Worm (Caenorhabditis elegans) whole organism, mixed stage, embryonic: Measurements from ENCODE around the gene C25G6.4.

Experiments
- blmp-1 ChIP-seq: fragments of 150-350 bp; optimal IDR thresholded peaks from 2 replicates; lab custom pipeline; 2014; ENCODE audit warnings: missing biosample characterization, missing genetic modification characterization
- ces-1 ChIP-seq: fragments of 150-350 bp; optimal IDR thresholded peaks from 2 replicates; lab custom pipeline; 2014; ENCODE audit warnings: missing biosample characterization, missing genetic modification reagents, missing genetic modification characterization
- elt-1 ChIP-seq: sonication (generic microtip); optimal IDR thresholded peaks from 2 replicates; lab custom pipeline; 2017; ENCODE audit warnings: missing genetic modification characterization, mild to moderate bottlenecking, missing compliant biosample characterization, antibody characterized with exemption, moderate library complexity, borderline replicate concordance; ENCODE audit not compliant: insufficient read depth
- ham-2 ChIP-seq: fragments of 200-800 bp; sonication (Bioruptor generic); optimal IDR thresholded peaks from 2 replicates; lab custom pipeline; 2018; ENCODE audit warnings: mild to moderate bottlenecking, missing genetic modification characterization, missing compliant biosample characterization
- lin-13 ChIP-seq: fragments of 150-350 bp; optimal IDR thresholded peaks from 2 replicates; lab custom pipeline; 2014; ENCODE audit warnings: missing biosample characterization, missing genetic modification characterization
- mab-5 ChIP-seq: fragments of 150-350 bp; optimal IDR thresholded peaks from 2 replicates; lab custom pipeline; 2014; ENCODE audit warnings: missing biosample characterization, missing genetic modification characterization
- nhr-12 ChIP-seq: fragments of 150-350 bp; optimal IDR thresholded peaks from 2 replicates; lab custom pipeline; 2014; ENCODE audit warnings: missing biosample characterization, missing genetic modification characterization
- nhr-237 ChIP-seq: fragments of 150-350 bp; optimal IDR thresholded peaks from 2 replicates; lab custom pipeline; 2014; ENCODE audit warnings: missing biosample characterization, missing genetic modification characterization
- nhr-28 ChIP-seq: fragments of 150-350 bp; optimal IDR thresholded peaks from 2 replicates; lab custom pipeline; 2014; ENCODE audit warnings: missing biosample characterization, missing genetic modification characterization
- nhr-76 ChIP-seq: sonication (generic microtip); optimal IDR thresholded peaks from 2 replicates; lab custom pipeline; 2017; ENCODE audit warnings: missing biosample characterization, missing genetic modification characterization
- snpc-4 ChIP-seq: fragments of 150-350 bp; optimal IDR thresholded peaks from 2 replicates; lab custom pipeline; 2014; ENCODE audit warnings: missing biosample characterization, missing genetic modification characterization
- unc-39 ChIP-seq: fragments of 150-350 bp; optimal IDR thresholded peaks from 2 replicates; lab custom pipeline; 2014; ENCODE audit warnings: missing biosample characterization, missing genetic modification characterization
- unc-62 ChIP-seq: fragments of 150-350 bp; optimal IDR thresholded peaks from 2 replicates; lab custom pipeline; 2014; ENCODE audit warnings: missing biosample characterization, missing genetic modification reagents, missing genetic modification characterization
- ztf-11 ChIP-seq: fragments of 150-350 bp; optimal IDR thresholded peaks from 2 replicates; lab custom pipeline; 2014; ENCODE audit warnings: missing biosample characterization, missing genetic modification characterization

ce11 chrX:1293471-1293870 is 43.8 kb upstream of the C25G6.4 start:
- no peak for TF ChIP-seq unc-62 (GFP tag; lab: Kevin White, UChicago)
- no peak for TF ChIP-seq nhr-28 (tag; lab: Kevin White, UChicago)
- no peak for TF ChIP-seq ham-2 (GFP tag; lab: Kevin White, UChicago)
- no peak for TF ChIP-seq lin-13 (tag; lab: Kevin White, UChicago)
- no peak for TF ChIP-seq nhr-12 (tag; lab: Kevin White, UChicago)
- no peak for TF ChIP-seq elt-1
- TF ChIP-seq ces-1 (GFP tag; lab: Kevin White, UChicago) = no peak
- no peak for TF ChIP-seq ztf-11
- TF ChIP-seq nhr-76 (tag; lab: Kevin White, UChicago) = no peak
- TF ChIP-seq nhr-237 (tag; lab: Kevin White, UChicago) = no peak
- no peak for TF ChIP-seq blmp-1 (tag; lab: Kevin White, UChicago)
- TF ChIP-seq mab-5 (tag; lab: Kevin White, UChicago) = no peak
- no peak for TF ChIP-seq unc-39 (tag; lab: Kevin White, UChicago)
- TF ChIP-seq snpc-4 (tag; lab: Kevin White, UChicago) = no peak
